Worm (Caenorhabditis elegans): Measurements from ENCODE around the gene Y32B12C.1.
A peak's percentile ranks its signal among the peaks of the same experiment; 100 is the strongest.

ce11 chrV:16608478-16608877 lies 2.1 kb downstream of the Y32B12C.1 start:
- no peak for TF ChIP-seq mdl-1 (tag; optimal IDR thresholded peaks at IDR 0.05)
- peak; percentile 63 for TF ChIP-seq jun-1 (tag; optimal IDR thresholded peaks at IDR 0.05)
- no peak for TF ChIP-seq ztf-11 (tag; optimal IDR thresholded peaks at IDR 0.05)
- no peak for TF ChIP-seq aly-2 (tag; optimal IDR thresholded peaks at IDR 0.05)
- TF ChIP-seq elt-2 (tag; optimal IDR thresholded peaks at IDR 0.05), result peak; percentile 59
- TF ChIP-seq egl-27 (tag; optimal IDR thresholded peaks at IDR 0.05), result no peak
- TF ChIP-seq unc-62 (GFP tag; optimal IDR thresholded peaks at IDR 0.05), result no peak

Data from whole organism, L3 larva.